Worm (Caenorhabditis elegans) whole organism, midembryonic: ENCODE results near the gene R13H9.6.

Experiments used
- T22C8.4 ChIP-seq: fragments of 200-800 bp; sonication (Bioruptor generic); IDR thresholded peaks from 2 replicates; pipeline ENCODE4 v1.3.6; 2022; ENCODE audit warnings: missing genetic modification characterization, missing compliant biosample characterization
- cog-1 ChIP-seq: sonication (generic microtip); optimal IDR thresholded peaks from 2 replicates; lab custom pipeline; 2016; ENCODE audit warnings: missing genetic modification characterization, missing compliant biosample characterization
- flt-1 ChIP-seq: fragments of 200-800 bp; sonication (Bioruptor generic); IDR thresholded peaks from 2 replicates; pipeline ENCODE4 v1.3.6; 2022; ENCODE audit warnings: missing genetic modification characterization, missing compliant biosample characterization
- klf-2 ChIP-seq: fragments of 200-800 bp; sonication (Bioruptor generic); conservative IDR thresholded peaks from 2 replicates; pipeline ENCODE4 v1.3.6; 2022; ENCODE audit warnings: missing genetic modification reagents, missing genetic modification characterization, missing compliant biosample characterization
- ref-1 ChIP-seq: fragments of 200-800 bp; sonication (Bioruptor generic); conservative IDR thresholded peaks from 2 replicates; pipeline ENCODE4 v1.3.6; 2022; ENCODE audit warnings: missing genetic modification reagents, missing genetic modification characterization, missing compliant biosample characterization

- no peak for TF ChIP-seq ref-1 (GFP tag; lab: Robert Waterston, UW)
- no peak for TF ChIP-seq cog-1
- TF ChIP-seq flt-1 (GFP tag; lab: Robert Waterston, UW) = no peak
- no peak for TF ChIP-seq T22C8.4 (GFP tag; lab: Robert Waterston, UW)
- TF ChIP-seq klf-2 (GFP tag; lab: Robert Waterston, UW) = no peak
Observed at ce11 chrIV:5037489-5037888, 31.0 kb downstream of the R13H9.6 start, which contains the start of gene C09B9.1.
